Fruit fly (Drosophila melanogaster) whole organism, embryonic: ENCODE results near the gene Prp5.
A peak's percentile ranks its signal among the peaks of the same experiment; 100 is the strongest.

Experiments used
- Blimp-1 ChIP-seq: fragments of 200-800 bp; sonication (Bioruptor generic); optimal IDR thresholded peaks from 3 replicates; lab custom pipeline; 2018; ENCODE audit warnings: missing biosample characterization, missing genetic modification characterization, mild to moderate bottlenecking, moderate library complexity, missing genetic modification reagents
- CG1603 ChIP-seq: fragments of 200-800 bp; sonication (Bioruptor generic); optimal IDR thresholded peaks from 2 replicates; lab custom pipeline; 2019; ENCODE audit warnings: missing biosample characterization, mild to moderate bottlenecking, missing genetic modification characterization, moderate library complexity
- CG16779 ChIP-seq: fragments of 200-800 bp; sonication (Bioruptor generic); IDR thresholded peaks from 2 replicates; pipeline ENCODE4 v1.3.6; 2022; ENCODE audit warnings: missing biosample characterization, missing genetic modification characterization
- CG17359 ChIP-seq: fragments of 200-800 bp; sonication (Bioruptor generic); optimal IDR thresholded peaks from 3 replicates; lab custom pipeline; 2018; ENCODE audit warnings: missing biosample characterization, mild to moderate bottlenecking, missing genetic modification characterization, moderate library complexity
- CG1832 ChIP-seq: fragments of 200-800 bp; sonication (Bioruptor generic); optimal IDR thresholded peaks from 2 replicates; lab custom pipeline; 2017; ENCODE audit warnings: missing biosample characterization, mild to moderate bottlenecking, missing genetic modification characterization, inconsistent platforms
- CG2116 ChIP-seq: fragments of 200-800 bp; sonication (Bioruptor generic); optimal IDR thresholded peaks from 3 replicates; lab custom pipeline; 2018; ENCODE audit warnings: missing biosample characterization, mild to moderate bottlenecking, missing genetic modification characterization
- CG2875 ChIP-seq: fragments of 200-800 bp; sonication (Bioruptor generic); optimal IDR thresholded peaks from 2 replicates; lab custom pipeline; 2017; ENCODE audit warnings: missing biosample characterization, mild to moderate bottlenecking, missing genetic modification characterization, missing genetic modification reagents
- CG31365 ChIP-seq: fragments of 200-800 bp; sonication (Bioruptor generic); optimal IDR thresholded peaks from 2 replicates; lab custom pipeline; 2018; ENCODE audit warnings: missing biosample characterization, mild to moderate bottlenecking, missing genetic modification characterization
- CG4707 ChIP-seq: fragments of 200-800 bp; sonication (Bioruptor generic); optimal IDR thresholded peaks from 2 replicates; lab custom pipeline; 2018; ENCODE audit warnings: missing biosample characterization, mild to moderate bottlenecking, missing genetic modification characterization, moderate library complexity
- CG5180 ChIP-seq: fragments of 200-800 bp; sonication (Bioruptor generic); optimal IDR thresholded peaks from 3 replicates; lab custom pipeline; 2017; ENCODE audit warnings: missing biosample characterization, missing genetic modification characterization, mild to moderate bottlenecking, moderate library complexity, missing genetic modification reagents
- CG6765 ChIP-seq: fragments of 200-800 bp; sonication (Bioruptor generic); optimal IDR thresholded peaks from 3 replicates; lab custom pipeline; 2017; ENCODE audit warnings: missing biosample characterization, mild to moderate bottlenecking, missing genetic modification characterization
- CG9797 ChIP-seq: fragments of 200-800 bp; sonication (Bioruptor generic); optimal IDR thresholded peaks from 3 replicates; lab custom pipeline; 2018; ENCODE audit warnings: missing biosample characterization, mild to moderate bottlenecking, missing genetic modification characterization
- Chrac-16 ChIP-seq: fragments of 200-800 bp; sonication (Bioruptor generic); optimal IDR thresholded peaks from 3 replicates; lab custom pipeline; 2016; ENCODE audit warnings: missing biosample characterization, missing genetic modification characterization
- Dll ChIP-seq: fragments of 200-800 bp; sonication (Bioruptor generic); IDR thresholded peaks from 4 replicates; pipeline ENCODE4 v1.3.6; 2022; ENCODE audit warnings: missing biosample characterization, missing genetic modification characterization; ENCODE audit not compliant: partially characterized antibody
- HLHmδ ChIP-seq: fragments of 200-800 bp; sonication (Bioruptor generic); optimal IDR thresholded peaks from 2 replicates; lab custom pipeline; 2018; ENCODE audit warnings: missing biosample characterization, mild to moderate bottlenecking, missing genetic modification characterization, moderate library complexity
- Med ChIP-seq: fragments of 200-800 bp; sonication (Bioruptor generic); peaks from one replicate; lab custom pipeline; 2016; ENCODE audit warnings: missing biosample characterization, missing genetic modification characterization, mild to moderate bottlenecking, inconsistent platforms, moderate library complexity
- Neu2 ChIP-seq: fragments of 200-800 bp; sonication (Bioruptor generic); optimal IDR thresholded peaks from 3 replicates; lab custom pipeline; 2016; ENCODE audit warnings: missing biosample characterization, missing genetic modification characterization, borderline replicate concordance
- abd-A ChIP-seq: fragments of 200-800 bp; sonication (Bioruptor generic); optimal IDR thresholded peaks from 3 replicates; lab custom pipeline; 2019; ENCODE audit warnings: missing biosample characterization, mild to moderate bottlenecking, missing genetic modification characterization, moderate library complexity
- bcd ChIP-seq: fragments of 200-800 bp; sonication (Bioruptor generic); optimal IDR thresholded peaks from 2 replicates; lab custom pipeline; 2017; ENCODE audit warnings: missing biosample characterization, mild to moderate bottlenecking, missing genetic modification characterization
- chinmo ChIP-seq: fragments of 200-800 bp; sonication (Bioruptor generic); IDR thresholded peaks from 4 replicates; pipeline ENCODE4 v1.3.6; 2022; ENCODE audit warnings: missing biosample characterization, missing genetic modification characterization; ENCODE audit not compliant: partially characterized antibody
- crc ChIP-seq: fragments of 200-800 bp; sonication (Bioruptor generic); optimal IDR thresholded peaks from 2 replicates; lab custom pipeline; 2016; ENCODE audit warnings: missing biosample characterization, missing genetic modification characterization
- crp ChIP-seq, 2 experiments: fragments of 200-800 bp; sonication (Bioruptor generic); optimal IDR thresholded peaks; 2 replicates in 1 of 2; 3 replicates in 1 of 2; lab custom pipeline; 2017; ENCODE audit warnings: missing biosample characterization in 2 of 2, missing genetic modification characterization in 2 of 2, mild to moderate bottlenecking in 1 of 2, moderate library complexity in 1 of 2
- da ChIP-seq: fragments of 200-800 bp; sonication (Bioruptor generic); optimal IDR thresholded peaks from 2 replicates; lab custom pipeline; 2016; ENCODE audit warnings: missing biosample characterization, missing genetic modification characterization
- dm ChIP-seq: fragments of 200-800 bp; sonication (Bioruptor generic); optimal IDR thresholded peaks from 3 replicates; lab custom pipeline; 2016; ENCODE audit warnings: missing biosample characterization, missing genetic modification characterization
- h ChIP-seq: fragments of >200 bp; optimal IDR thresholded peaks from 2 replicates; lab custom pipeline; 2017
- hkb ChIP-seq, 2 experiments: fragments of 200-800 bp in 1 of 2; fragments of >200 bp in 1 of 2; sonication (Bioruptor generic) in 1 of 2; IDR thresholded peaks in 1 of 2; optimal IDR thresholded peaks in 1 of 2; 2 replicates each; pipeline versions ENCODE4 v1.3.6 to Lab custom; 2017 to 2022; ENCODE audit warnings: missing biosample characterization in 1 of 2, missing genetic modification characterization in 1 of 2
- lbe ChIP-seq: fragments of 200-800 bp; sonication (Bioruptor generic); optimal IDR thresholded peaks from 2 replicates; lab custom pipeline; 2016; ENCODE audit warnings: missing biosample characterization, mild to moderate bottlenecking, missing genetic modification characterization
- nom ChIP-seq: fragments of 200-800 bp; sonication (Bioruptor generic); optimal IDR thresholded peaks from 2 replicates; lab custom pipeline; 2017; ENCODE audit warnings: missing biosample characterization, missing genetic modification characterization, mild to moderate bottlenecking, moderate library complexity, missing genetic modification reagents
- pan ChIP-seq, 4 experiments: fragments of >200 bp in 3 of 4; fragments of 200-800 bp in 1 of 4; sonication (Bioruptor generic) in 1 of 4; optimal IDR thresholded peaks in 3 of 4; IDR thresholded peaks in 1 of 4; 2 replicates each; pipeline versions ENCODE4 v1.3.6 to Lab custom; 2017 to 2022; ENCODE audit warnings: missing biosample characterization in 2 of 4, missing genetic modification characterization in 2 of 4, mixed read lengths in 1 of 4
- phol ChIP-seq: fragments of 200-800 bp; sonication (Bioruptor generic); optimal IDR thresholded peaks from 3 replicates; lab custom pipeline; 2018; ENCODE audit warnings: missing biosample characterization, mild to moderate bottlenecking, missing genetic modification characterization, moderate library complexity
- prd ChIP-seq, 3 experiments: fragments of >200 bp in 2 of 3; fragments of 200-800 bp in 1 of 3; sonication (Bioruptor generic) in 1 of 3; optimal IDR thresholded peaks in 2 of 3; IDR thresholded peaks in 1 of 3; 2 replicates in 2 of 3; 3 replicates in 1 of 3; pipeline versions ENCODE4 v1.3.6 to Lab custom; 2017 to 2022; ENCODE audit warnings: missing biosample characterization in 1 of 3, missing genetic modification characterization in 1 of 3
- pum ChIP-seq: fragments of 200-800 bp; sonication (Bioruptor generic); optimal IDR thresholded peaks from 2 replicates; lab custom pipeline; 2016; ENCODE audit warnings: missing biosample characterization, missing genetic modification characterization
- run ChIP-seq: fragments of 200-800 bp; sonication (Bioruptor generic); optimal IDR thresholded peaks from 3 replicates; lab custom pipeline; 2018; ENCODE audit warnings: missing biosample characterization, mild to moderate bottlenecking, missing genetic modification characterization
- so ChIP-seq: fragments of 200-800 bp; sonication (Bioruptor generic); IDR thresholded peaks from 3 replicates; pipeline ENCODE4 v1.3.6; 2022; ENCODE audit warnings: missing biosample characterization, missing genetic modification characterization
- sqz ChIP-seq: fragments of 200-800 bp; sonication (Bioruptor generic); optimal IDR thresholded peaks from 3 replicates; lab custom pipeline; 2018; ENCODE audit warnings: missing biosample characterization, mild to moderate bottlenecking, missing genetic modification characterization
- tap ChIP-seq: fragments of 200-800 bp; optimal IDR thresholded peaks from 3 replicates; lab custom pipeline; 2019; ENCODE audit warnings: missing biosample characterization, mild to moderate bottlenecking, missing genetic modification characterization, moderate library complexity
- tx ChIP-seq: fragments of 200-800 bp; sonication (Bioruptor generic); optimal IDR thresholded peaks from 2 replicates; lab custom pipeline; 2016; ENCODE audit warnings: missing biosample characterization, missing genetic modification characterization

The Prp5 gene

DNA sequence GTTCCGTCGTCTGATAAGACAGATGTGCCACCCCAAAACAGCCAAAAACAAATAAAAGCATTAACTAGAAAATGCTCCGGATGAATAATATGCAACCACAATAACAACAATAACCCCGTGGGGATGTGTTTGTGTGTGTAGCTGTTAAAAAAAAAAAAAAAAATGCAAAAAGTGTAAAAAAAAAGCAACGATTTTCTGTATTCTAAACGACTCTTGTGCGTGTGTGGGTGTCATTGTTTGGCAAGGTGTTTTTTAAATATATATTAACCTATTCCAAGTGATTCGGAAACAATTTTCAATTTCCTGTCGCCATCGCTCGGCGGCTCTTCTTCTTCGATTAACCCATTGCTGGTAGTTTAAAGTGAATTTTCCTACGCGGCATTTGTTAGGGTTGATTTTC, 24.4 kb upstream of the Prp5 start (continued):
- TF ChIP-seq nom (GFP tag; lab: Kevin White, UChicago) (peak; percentile 83), CG17359 (tag; lab: Kevin White, UChicago) (peak; percentile 83), lbe (GFP tag; lab: Kevin White, UChicago) (peak; percentile 21), sqz (GFP tag; lab: Kevin White, UChicago) (peak; percentile 77), h (no peak), CG2116 (peak; percentile 37), dm (GFP tag; lab: Kevin White, UChicago) (peak; percentile 4), CG16779 (GFP tag; lab: Robert Waterston, UW) (no peak)

DNA sequence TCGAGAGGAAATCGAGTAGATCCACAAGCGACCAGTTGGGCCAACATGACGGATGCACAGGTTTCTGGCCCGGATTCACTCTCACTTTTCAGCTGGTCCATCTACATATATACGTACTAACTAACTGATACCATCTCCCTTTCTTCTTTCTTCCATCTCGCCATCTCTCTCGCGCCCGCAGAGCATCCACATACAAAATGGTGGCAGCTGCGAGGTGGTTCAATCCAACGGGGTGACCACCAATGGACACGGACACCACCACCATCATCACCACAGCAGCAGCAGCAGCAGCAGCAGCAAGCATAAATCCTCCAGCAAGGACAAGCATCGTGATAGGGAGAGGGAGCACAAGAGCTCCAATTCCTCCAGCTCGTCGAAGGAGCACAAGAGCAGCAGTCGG, 24.0 kb upstream of the Prp5 start:
- TF ChIP-seq CG4707, result no peak
- TF ChIP-seq tx (GFP tag; lab: Kevin White, UChicago), result no peak
- TF ChIP-seq Neu2 (GFP tag; lab: Kevin White, UChicago), result peak; percentile 80
- TF ChIP-seq crc, result no peak
- peak; percentile 49 for TF ChIP-seq Blimp-1
- no peak for TF ChIP-seq Chrac-16 (GFP tag; lab: Kevin White, UChicago)
- no peak for TF ChIP-seq CG5180 (GFP tag; lab: Kevin White, UChicago)
- TF ChIP-seq chinmo (GFP tag; lab: Robert Waterston, UW), result no peak
- TF ChIP-seq Med (GFP tag; lab: Kevin White, UChicago), result peak; percentile 49
- peak; percentile 3 for TF ChIP-seq phol (tag; lab: Kevin White, UChicago)
- peak; percentile 52 for TF ChIP-seq CG1832 (GFP tag; lab: Kevin White, UChicago)
- TF ChIP-seq hkb (optimal IDR thresholded peaks at IDR 0.05; lab: Kevin White, UChicago), result no peak
- 0 out of 2 replicates have a peak, but pooled peaks have one; percentile 0 for TF ChIP-seq hkb (GFP tag; IDR thresholded peaks at IDR 0.05; lab: Robert Waterston, UW)
- TF ChIP-seq pan (optimal IDR thresholded peaks at IDR 0.05; lab: Kevin White, UChicago), result no peak
- TF ChIP-seq pan (GFP tag; optimal IDR thresholded peaks at IDR 0.05 in 1 of 2, IDR thresholded peaks at IDR 0.05 in 1 of 2), result no peak
- TF ChIP-seq CG31365 (tag; lab: Kevin White, UChicago), result no peak
- no peak for TF ChIP-seq tap
- TF ChIP-seq HLHmδ (GFP tag; lab: Kevin White, UChicago), result no peak
- TF ChIP-seq da, result no peak
- no peak for TF ChIP-seq bcd (GFP tag; lab: Kevin White, UChicago)
- no peak for TF ChIP-seq abd-A (tag; lab: Kevin White, UChicago)
- no peak for TF ChIP-seq CG2875
- no peak for TF ChIP-seq pum (GFP tag; lab: Kevin White, UChicago)
- no peak for TF ChIP-seq CG1603 (tag; lab: Kevin White, UChicago)
- no peak for TF ChIP-seq CG9797 (GFP tag; lab: Kevin White, UChicago)
- TF ChIP-seq crp (GFP tag; optimal IDR thresholded peaks at IDR 0.05; lab: Kevin White, UChicago), result no peak
- TF ChIP-seq so (GFP tag; lab: Robert Waterston, UW), result no peak
- no peak for TF ChIP-seq prd (optimal IDR thresholded peaks at IDR 0.05; lab: Kevin White, UChicago)
- no peak for TF ChIP-seq prd (GFP tag; IDR thresholded peaks at IDR 0.05; lab: Robert Waterston, UW)
- TF ChIP-seq CG6765, result no peak
- no peak for TF ChIP-seq Dll (GFP tag; lab: Robert Waterston, UW)
- TF ChIP-seq run (tag; lab: Kevin White, UChicago), result no peak
